Fruit fly (Drosophila melanogaster) whole organism, pupa: ENCODE measurements around the gene Taf1.

Experiments
- CG10348 ChIP-seq: fragments of 200-800 bp; sonication (Bioruptor generic); IDR thresholded peaks from 2 replicates; pipeline ENCODE4 v1.3.6; 2022; ENCODE audit warnings: missing biosample characterization, missing genetic modification characterization
- CG12605 ChIP-seq: fragments of 200-800 bp; sonication (Bioruptor generic); IDR thresholded peaks from 2 replicates; pipeline ENCODE4 v1.3.6; 2022; ENCODE audit warnings: missing biosample characterization, missing genetic modification characterization
- CG13204 ChIP-seq: fragments of 200-800 bp; sonication (Bioruptor generic); optimal IDR thresholded peaks from 2 replicates; lab custom pipeline; 2018; ENCODE audit warnings: missing biosample characterization, mild to moderate bottlenecking, missing genetic modification characterization, moderate library complexity
- CG14655 ChIP-seq: fragments of 200-800 bp; sonication (Bioruptor generic); optimal IDR thresholded peaks from 3 replicates; lab custom pipeline; 2017; ENCODE audit warnings: mild to moderate bottlenecking, missing biosample characterization, missing genetic modification reagents, missing genetic modification characterization
- CG15710 ChIP-seq: fragments of 200-800 bp; sonication (Bioruptor generic); optimal IDR thresholded peaks from 2 replicates; lab custom pipeline; 2018; ENCODE audit warnings: missing biosample characterization, mild to moderate bottlenecking, missing genetic modification characterization, moderate library complexity
- CG17806 ChIP-seq: fragments of 200-800 bp; sonication (Bioruptor generic); optimal IDR thresholded peaks from 2 replicates; lab custom pipeline; 2018; ENCODE audit warnings: missing biosample characterization, mild to moderate bottlenecking, missing genetic modification characterization, moderate library complexity
- CG32121 ChIP-seq: fragments of 200-800 bp; sonication (Bioruptor generic); IDR thresholded peaks from 2 replicates; pipeline ENCODE4 v1.3.6; 2022; ENCODE audit warnings: missing biosample characterization, missing genetic modification characterization
- CG34367 ChIP-seq: fragments of 200-800 bp; sonication (Bioruptor generic); optimal IDR thresholded peaks from 2 replicates; lab custom pipeline; 2018; ENCODE audit warnings: missing biosample characterization, mild to moderate bottlenecking, missing genetic modification characterization
- CG4496 ChIP-seq: fragments of 200-800 bp; sonication (Bioruptor generic); IDR thresholded peaks from 3 replicates; pipeline ENCODE4 v1.3.6; 2022; ENCODE audit warnings: missing biosample characterization, missing genetic modification characterization
- CG8159 ChIP-seq: fragments of 200-800 bp; sonication (Bioruptor generic); optimal IDR thresholded peaks from 3 replicates; lab custom pipeline; 2018; ENCODE audit warnings: missing biosample characterization, mild to moderate bottlenecking, missing genetic modification characterization, moderate library complexity
- CG8301 ChIP-seq: fragments of 200-800 bp; sonication (Bioruptor generic); optimal IDR thresholded peaks from 2 replicates; lab custom pipeline; 2018; ENCODE audit warnings: missing biosample characterization, mild to moderate bottlenecking, missing genetic modification characterization
- CG9948 ChIP-seq: fragments of 200-800 bp; sonication (Bioruptor generic); optimal IDR thresholded peaks from 2 replicates; lab custom pipeline; 2018; ENCODE audit warnings: missing biosample characterization, mild to moderate bottlenecking, missing genetic modification characterization, moderate library complexity
- D1 ChIP-seq: fragments of 200-800 bp; sonication (Bioruptor generic); optimal IDR thresholded peaks from 2 replicates; lab custom pipeline; 2018; ENCODE audit warnings: missing biosample characterization, mild to moderate bottlenecking, missing genetic modification characterization, moderate library complexity
- EcR ChIP-seq: fragments of 200-800 bp; sonication (Bioruptor generic); optimal IDR thresholded peaks from 3 replicates; lab custom pipeline; 2019; ENCODE audit warnings: missing biosample characterization, missing genetic modification characterization, mild to moderate bottlenecking, moderate library complexity, missing genetic modification reagents
- Ets98B ChIP-seq: fragments of 200-800 bp; sonication (Bioruptor generic); IDR thresholded peaks from 2 replicates; pipeline ENCODE4 v1.3.6; 2022; ENCODE audit warnings: missing biosample characterization, missing genetic modification characterization
- Pif1A ChIP-seq: fragments of 200-800 bp; sonication (Bioruptor generic); optimal IDR thresholded peaks from 3 replicates; lab custom pipeline; 2016; ENCODE audit warnings: missing biosample characterization, missing genetic modification characterization
- Pif1B ChIP-seq: fragments of 200-800 bp; sonication (Bioruptor generic); optimal IDR thresholded peaks from 3 replicates; lab custom pipeline; 2016; ENCODE audit warnings: missing biosample characterization, missing genetic modification characterization
- Snoo ChIP-seq: fragments of 200-800 bp; sonication (Bioruptor generic); optimal IDR thresholded peaks from 3 replicates; lab custom pipeline; 2017; ENCODE audit warnings: missing biosample characterization, mild to moderate bottlenecking, missing genetic modification characterization, inconsistent platforms
- fd96Ca ChIP-seq: fragments of 200-800 bp; sonication (Bioruptor generic); IDR thresholded peaks from 3 replicates; pipeline ENCODE4 v1.3.6; 2022; ENCODE audit warnings: missing biosample characterization, missing genetic modification characterization
- gl ChIP-seq: fragments of 200-800 bp; sonication (Bioruptor generic); optimal IDR thresholded peaks from 2 replicates; lab custom pipeline; 2018; ENCODE audit warnings: missing biosample characterization, mild to moderate bottlenecking, missing genetic modification characterization
- rn ChIP-seq: fragments of 200-800 bp; sonication (Bioruptor generic); IDR thresholded peaks from 2 replicates; pipeline ENCODE4 v1.3.6; 2022; ENCODE audit warnings: missing biosample characterization, missing genetic modification characterization

Gene Taf1

DNA sequence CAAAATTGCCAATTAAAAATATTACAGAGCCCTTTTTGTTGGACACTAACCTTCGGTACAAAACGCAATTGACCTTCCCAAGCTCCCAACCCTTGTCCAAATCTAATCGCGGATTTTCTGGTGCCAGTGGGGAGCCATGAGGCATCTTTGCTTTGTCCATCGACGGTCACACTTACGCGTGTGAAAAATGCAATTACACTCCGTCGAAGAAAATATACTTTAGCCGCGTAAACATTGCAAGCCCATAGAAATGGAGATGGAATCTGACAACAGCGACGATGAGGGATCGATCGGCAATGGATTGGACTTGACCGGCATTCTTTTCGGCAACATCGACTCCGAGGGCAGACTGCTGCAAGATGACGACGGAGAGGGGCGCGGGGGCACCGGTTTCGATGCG lies at the start of gene Taf1:
Gene Taf1 (plus strand): TSS at position 150 of the 400 bp plus-strand sequence.
- no peak for TF ChIP-seq CG8159
- TF ChIP-seq CG14655 (GFP tag; lab: Kevin White, UChicago): no peak
- no peak for TF ChIP-seq gl (tag; lab: Kevin White, UChicago)
- no peak for TF ChIP-seq CG17806 (tag; lab: Kevin White, UChicago)
- TF ChIP-seq Ets98B (GFP tag; lab: Robert Waterston, UW): no peak
- no peak for TF ChIP-seq Snoo (tag; lab: Kevin White, UChicago)
- no peak for TF ChIP-seq rn (GFP tag; lab: Robert Waterston, UW)

DNA sequence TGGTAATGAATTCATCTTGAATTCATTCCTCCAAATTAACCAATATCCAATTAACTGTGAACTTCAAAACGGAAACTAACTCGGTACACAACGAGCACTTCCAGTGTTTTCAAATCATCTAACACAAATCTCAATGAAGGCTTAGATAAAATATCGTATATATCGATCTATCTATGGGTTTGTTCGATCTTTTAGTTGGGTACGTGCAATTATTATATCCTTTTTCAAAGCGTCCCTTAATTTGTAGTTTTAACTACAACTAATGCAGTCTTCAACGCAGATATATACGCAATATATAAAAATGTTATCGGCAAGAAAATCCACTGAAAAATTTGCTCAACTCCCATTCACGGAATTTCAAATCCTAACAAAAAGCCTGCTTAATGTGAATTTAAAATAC lies 48.8 kb upstream of the Taf1 start, which contains the start of gene CG1138:
Gene CG1138 (minus strand): TSS at position 101 of the 400 bp plus-strand sequence.
- TF ChIP-seq CG17806 (tag; lab: Kevin White, UChicago) (no peak), CG32121 (GFP tag; lab: Robert Waterston, UW) (no peak), CG8301 (tag; lab: Kevin White, UChicago) (no peak), Pif1B (GFP tag; lab: Kevin White, UChicago) (no peak), CG12605 (GFP tag; lab: Robert Waterston, UW) (no peak), CG10348 (GFP tag; lab: Robert Waterston, UW) (no peak), CG4496 (GFP tag; lab: Robert Waterston, UW) (no peak), CG34367 (tag; lab: Kevin White, UChicago) (no peak), gl (tag; lab: Kevin White, UChicago) (no peak), CG13204 (no peak), Pif1A (GFP tag; lab: Kevin White, UChicago) (no peak), D1 (tag; lab: Kevin White, UChicago) (no peak)
- TF ChIP-seq, all 21 proteins: peak for 0

DNA sequence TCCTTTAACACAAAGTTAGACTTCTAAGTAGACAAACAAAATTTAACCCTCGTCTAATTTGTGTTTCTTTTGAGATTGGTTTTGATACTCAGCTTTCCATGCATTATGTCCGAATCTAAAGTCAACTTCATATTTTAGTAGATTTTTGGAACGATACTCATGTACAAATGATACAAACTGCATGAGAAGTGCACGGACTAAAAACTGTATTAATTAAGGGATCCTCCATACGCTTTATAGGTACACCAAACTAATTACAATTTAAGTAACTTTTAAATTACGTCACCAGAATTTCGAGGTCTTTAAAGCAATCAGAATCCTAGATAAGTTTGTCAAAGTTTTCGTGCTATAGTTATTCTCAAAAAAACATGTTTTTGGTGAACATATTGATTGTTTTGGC lies 45.7 kb upstream of the Taf1 start, which contains the start of gene CG31482:
Gene CG31482 (plus strand): TSS at position 301 of the 400 bp plus-strand sequence.
- TF ChIP-seq CG32121 (GFP tag; lab: Robert Waterston, UW): no peak
- TF ChIP-seq CG34367 (tag; lab: Kevin White, UChicago): no peak
- TF ChIP-seq Pif1B (GFP tag; lab: Kevin White, UChicago): no peak
- TF ChIP-seq Snoo (tag; lab: Kevin White, UChicago): no peak
- TF ChIP-seq CG8159: no peak
- TF ChIP-seq CG17806 (tag; lab: Kevin White, UChicago): no peak
- no peak for TF ChIP-seq CG10348 (GFP tag; lab: Robert Waterston, UW)
- no peak for TF ChIP-seq CG8301 (tag; lab: Kevin White, UChicago)
- TF ChIP-seq CG9948 (tag; lab: Kevin White, UChicago): no peak
- TF ChIP-seq CG4496 (GFP tag; lab: Robert Waterston, UW): no peak
- no peak for TF ChIP-seq CG12605 (GFP tag; lab: Robert Waterston, UW)
- TF ChIP-seq gl (tag; lab: Kevin White, UChicago): no peak
- no peak for TF ChIP-seq EcR (GFP tag; lab: Kevin White, UChicago)
- TF ChIP-seq CG15710 (tag; lab: Kevin White, UChicago): no peak
- TF ChIP-seq fd96Ca (GFP tag; lab: Robert Waterston, UW): no peak

DNA sequence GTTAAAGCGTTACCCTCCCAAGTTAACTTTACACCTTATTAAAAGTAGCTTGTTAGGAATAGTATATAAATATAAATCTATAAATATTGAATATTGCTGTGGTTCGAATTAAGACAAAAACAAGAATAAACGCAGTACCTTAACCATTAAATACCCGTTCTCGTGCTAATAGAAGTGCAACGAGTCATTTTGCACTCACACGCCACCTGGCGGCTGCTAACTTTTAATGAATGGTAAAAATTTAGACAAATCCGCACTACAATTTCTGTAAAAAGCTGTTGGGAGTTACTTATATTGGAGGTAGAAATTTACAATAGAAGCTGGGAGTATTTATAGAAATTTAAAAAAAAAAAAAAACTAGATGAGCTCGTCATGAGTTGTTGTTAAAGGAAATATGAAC lies 41.5 kb upstream of the Taf1 start:
- no peak for TF ChIP-seq CG4496 (GFP tag; lab: Robert Waterston, UW)
- TF ChIP-seq CG8159: no peak
- TF ChIP-seq Snoo (tag; lab: Kevin White, UChicago): no peak
- no peak for TF ChIP-seq CG15710 (tag; lab: Kevin White, UChicago)
- TF ChIP-seq CG8301 (tag; lab: Kevin White, UChicago): no peak
- TF ChIP-seq CG10348 (GFP tag; lab: Robert Waterston, UW): no peak
- TF ChIP-seq CG13204: no peak
- no peak for TF ChIP-seq Pif1B (GFP tag; lab: Kevin White, UChicago)
- no peak for TF ChIP-seq CG9948 (tag; lab: Kevin White, UChicago)
- TF ChIP-seq CG14655 (GFP tag; lab: Kevin White, UChicago): no peak
- TF ChIP-seq EcR (GFP tag; lab: Kevin White, UChicago): no peak
- TF ChIP-seq rn (GFP tag; lab: Robert Waterston, UW): no peak
- TF ChIP-seq CG32121 (GFP tag; lab: Robert Waterston, UW): no peak
- TF ChIP-seq gl (tag; lab: Kevin White, UChicago): no peak
- TF ChIP-seq CG17806 (tag; lab: Kevin White, UChicago): no peak

DNA sequence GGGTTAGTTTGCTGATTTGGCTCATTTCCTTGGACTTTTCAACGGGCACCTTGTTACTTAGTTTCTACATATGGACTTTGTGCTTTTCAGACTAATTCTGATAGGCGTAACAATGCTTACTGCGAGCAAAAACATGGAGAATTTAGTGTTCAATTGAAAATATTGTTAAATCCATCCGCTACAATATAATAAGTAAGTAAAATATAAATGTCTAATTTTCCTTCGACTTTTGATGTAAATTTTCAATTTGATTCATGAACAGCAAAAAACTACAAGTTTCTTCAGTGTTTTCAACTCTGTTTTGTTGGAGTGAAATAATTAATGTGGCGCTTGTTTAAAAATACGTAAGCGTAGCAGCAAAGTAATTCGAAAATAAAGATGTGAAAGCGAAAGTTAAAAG lies 37.9 kb upstream of the Taf1 start, which contains the start of gene glob2:
Gene glob2 (minus strand): TSS at position 101 of the 400 bp plus-strand sequence.
- TF ChIP-seq CG8301 (tag; lab: Kevin White, UChicago): no peak
- TF ChIP-seq gl (tag; lab: Kevin White, UChicago): no peak
- TF ChIP-seq CG13204: no peak
- no peak for TF ChIP-seq Snoo (tag; lab: Kevin White, UChicago)
- TF ChIP-seq Pif1A (GFP tag; lab: Kevin White, UChicago): no peak
- TF ChIP-seq rn (GFP tag; lab: Robert Waterston, UW): no peak
- no peak for TF ChIP-seq CG4496 (GFP tag; lab: Robert Waterston, UW)
- TF ChIP-seq CG9948 (tag; lab: Kevin White, UChicago): no peak
- TF ChIP-seq D1 (tag; lab: Kevin White, UChicago): no peak
- TF ChIP-seq fd96Ca (GFP tag; lab: Robert Waterston, UW): no peak

- no peak for TF ChIP-seq CG12605 (GFP tag; lab: Robert Waterston, UW)
- no peak for TF ChIP-seq CG8301 (tag; lab: Kevin White, UChicago)
- TF ChIP-seq rn (GFP tag; lab: Robert Waterston, UW): no peak
- TF ChIP-seq CG15710 (tag; lab: Kevin White, UChicago): no peak
- TF ChIP-seq CG9948 (tag; lab: Kevin White, UChicago): no peak
- no peak for TF ChIP-seq CG4496 (GFP tag; lab: Robert Waterston, UW)
- TF ChIP-seq gl (tag; lab: Kevin White, UChicago): no peak
- TF ChIP-seq D1 (tag; lab: Kevin White, UChicago): no peak
Observed at dm6 chr3R:6627800-6628199, 18.9 kb upstream of the Taf1 start, which contains the start of gene sowi. sowi (minus strand) TSS chr3R:6627900.
